Worm (Caenorhabditis elegans): ENCODE measurements around the gene Y48G9A.9.

DNA sequence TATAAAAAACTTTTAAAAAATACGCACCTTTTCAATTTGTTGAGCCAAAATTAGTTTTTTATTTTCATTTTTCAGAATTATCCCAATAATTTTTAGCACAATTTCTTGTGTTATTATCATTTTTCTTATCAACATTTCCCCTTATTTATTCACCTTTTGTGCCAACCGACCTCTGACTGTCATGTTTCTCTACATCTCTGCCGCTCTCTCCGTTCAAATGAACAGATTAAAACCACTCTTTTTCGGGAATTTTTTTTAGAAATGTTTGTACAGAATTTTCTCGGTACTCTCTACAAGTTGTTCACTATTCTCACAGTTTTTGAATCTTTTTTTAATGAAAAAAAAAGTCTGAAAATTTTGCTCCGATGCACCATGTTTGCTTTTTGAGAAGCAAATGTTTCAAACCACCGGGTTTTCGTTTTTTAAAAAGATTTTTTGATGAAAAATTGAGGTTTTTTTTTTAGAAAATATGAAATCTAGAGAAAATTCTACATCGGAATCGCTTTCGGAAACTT lies 31.2 kb downstream of the Y48G9A.9 start, which contains the start of gene frl-1:
- TF ChIP-seq zip-2 (tag; optimal IDR thresholded peaks at IDR 0.05) = no peak
- TF ChIP-seq fkh-10 (GFP tag; optimal IDR thresholded peaks at IDR 0.05) = no peak
- no peak for TF ChIP-seq nhr-76 (tag; optimal IDR thresholded peaks at IDR 0.05)
- TF ChIP-seq Y75B8A.6 (GFP tag; IDR thresholded peaks at IDR 0.05) = no peak
- TF ChIP-seq ceh-20 (GFP tag; IDR thresholded peaks at IDR 0.05) = no peak
- no peak for TF ChIP-seq php-3 (GFP tag; IDR thresholded peaks at IDR 0.05)
- no peak for TF ChIP-seq Y105C5A.15 (GFP tag; IDR thresholded peaks at IDR 0.05)
- TF ChIP-seq zag-1 (tag; optimal IDR thresholded peaks at IDR 0.05) = no peak
- no peak for TF ChIP-seq ctbp-1 (GFP tag; IDR thresholded peaks at IDR 0.05)
- TF ChIP-seq unc-62 (GFP tag; optimal IDR thresholded peaks at IDR 0.05 in 1 of 2) = no peak
- TF ChIP-seq unc-62 (tag; optimal IDR thresholded peaks at IDR 0.05) = no peak
- no peak for TF ChIP-seq lin-13 (GFP tag; optimal IDR thresholded peaks at IDR 0.05)
- no peak for TF ChIP-seq ztf-7 (tag; optimal IDR thresholded peaks at IDR 0.05)

Data from whole organism, L4 larva.